Worm (Caenorhabditis elegans) whole organism, L3 larva: ENCODE results near the gene nhr-177.

Experiments
- R02D3.7 ChIP-seq: fragments of 150-350 bp; optimal IDR thresholded peaks from 2 replicates; lab custom pipeline; 2014; ENCODE audit warnings: missing biosample characterization, missing genetic modification characterization
- ZK546.5 ChIP-seq: sonication (generic microtip); optimal IDR thresholded peaks from 2 replicates; lab custom pipeline; 2017; ENCODE audit warnings: missing biosample characterization, missing genetic modification characterization
- ama-1 ChIP-seq: fragments of 150-350 bp; optimal IDR thresholded peaks from 2 replicates; lab custom pipeline; 2018
- ceh-16 ChIP-seq: sonication (generic microtip); optimal IDR thresholded peaks from 2 replicates; lab custom pipeline; 2017; ENCODE audit warnings: missing biosample characterization, missing genetic modification characterization
- daf-12 ChIP-seq: fragments of 150-350 bp; optimal IDR thresholded peaks from 2 replicates; lab custom pipeline; 2014; ENCODE audit warnings: missing biosample characterization, missing genetic modification reagents, missing genetic modification characterization
- egl-27 ChIP-seq: sonication (generic microtip); optimal IDR thresholded peaks from 4 replicates; lab custom pipeline; 2017; ENCODE audit warnings: missing biosample characterization, missing genetic modification reagents, missing genetic modification characterization
- egl-5 ChIP-seq: fragments of 150-350 bp; optimal IDR thresholded peaks from 2 replicates; lab custom pipeline; 2017; ENCODE audit warnings: missing biosample characterization, missing genetic modification reagents, missing genetic modification characterization, inconsistent platforms
- elt-1 ChIP-seq: fragments of 150-350 bp; optimal IDR thresholded peaks from 2 replicates; lab custom pipeline; 2014; ENCODE audit warnings: missing biosample characterization, missing genetic modification characterization
- elt-2 ChIP-seq: sonication (generic microtip); optimal IDR thresholded peaks from 2 replicates; lab custom pipeline; 2016; ENCODE audit warnings: missing genetic modification reagents, mild to moderate bottlenecking, missing genetic modification characterization, missing compliant biosample characterization
- elt-3 ChIP-seq, 3 experiments: fragments of 150-350 bp in 1 of 3; sonication (generic microtip) in 2 of 3; optimal IDR thresholded peaks; 2 replicates in 2 of 3; 4 replicates in 1 of 3; lab custom pipeline; 2014 to 2017; ENCODE audit warnings: missing biosample characterization in 3 of 3, missing genetic modification characterization in 3 of 3
- eor-1 ChIP-seq, 2 experiments: fragments of 150-350 bp; optimal IDR thresholded peaks; 2 replicates each; lab custom pipeline; 2014 to 2018; ENCODE audit warnings: missing biosample characterization in 2 of 2, missing genetic modification characterization in 2 of 2
- fkh-10 ChIP-seq: sonication (generic microtip); optimal IDR thresholded peaks from 2 replicates; lab custom pipeline; 2017; ENCODE audit warnings: missing biosample characterization, missing genetic modification reagents, missing genetic modification characterization
- fos-1 ChIP-seq: fragments of 150-350 bp; optimal IDR thresholded peaks from 2 replicates; lab custom pipeline; 2014; ENCODE audit warnings: missing biosample characterization, missing genetic modification characterization
- hmg-11 ChIP-seq: sonication (generic microtip); optimal IDR thresholded peaks from 2 replicates; lab custom pipeline; 2016; ENCODE audit warnings: missing genetic modification characterization, missing compliant biosample characterization
- lin-15B ChIP-seq: fragments of 150-350 bp; optimal IDR thresholded peaks from 2 replicates; lab custom pipeline; 2014; ENCODE audit warnings: missing biosample characterization, missing genetic modification characterization
- lin-39 ChIP-seq: fragments of 150-350 bp; optimal IDR thresholded peaks from 2 replicates; lab custom pipeline; 2018; ENCODE audit warnings: missing biosample characterization, missing genetic modification reagents, missing genetic modification characterization
- mdl-1 ChIP-seq: fragments of 150-350 bp; optimal IDR thresholded peaks from 2 replicates; lab custom pipeline; 2014; ENCODE audit warnings: missing biosample characterization, missing genetic modification characterization
- mml-1 ChIP-seq: fragments of 150-350 bp; sonication (generic microtip); optimal IDR thresholded peaks from 3 replicates; lab custom pipeline; 2014; ENCODE audit warnings: missing biosample characterization, missing genetic modification characterization
- nfya-1 ChIP-seq: sonication (generic microtip); optimal IDR thresholded peaks from 2 replicates; lab custom pipeline; 2017; ENCODE audit warnings: missing genetic modification characterization, mild to moderate bottlenecking, missing compliant biosample characterization, antibody characterized with exemption, moderate library complexity; ENCODE audit not compliant: insufficient read depth
- nhr-11 ChIP-seq: fragments of 150-350 bp; optimal IDR thresholded peaks from 2 replicates; lab custom pipeline; 2014; ENCODE audit warnings: missing biosample characterization, missing genetic modification characterization
- nhr-12 ChIP-seq: fragments of 150-350 bp; optimal IDR thresholded peaks from 2 replicates; lab custom pipeline; 2014; ENCODE audit warnings: missing biosample characterization, missing genetic modification characterization
- nhr-23 ChIP-seq: fragments of 150-350 bp; optimal IDR thresholded peaks from 2 replicates; lab custom pipeline; 2014; ENCODE audit warnings: missing biosample characterization, missing genetic modification reagents, missing genetic modification characterization
- nhr-237 ChIP-seq: fragments of 150-350 bp; optimal IDR thresholded peaks from 2 replicates; lab custom pipeline; 2014; ENCODE audit warnings: missing biosample characterization, missing genetic modification characterization
- nhr-43 ChIP-seq: sonication (generic microtip); optimal IDR thresholded peaks from 2 replicates; lab custom pipeline; 2016; ENCODE audit warnings: mild to moderate bottlenecking, missing genetic modification characterization, missing compliant biosample characterization; ENCODE audit not compliant: poor library complexity, severe bottlenecking
- nhr-67 ChIP-seq: fragments of 150-350 bp; optimal IDR thresholded peaks from 2 replicates; lab custom pipeline; 2014; ENCODE audit warnings: missing biosample characterization, missing genetic modification characterization
- nhr-76 ChIP-seq: fragments of 150-350 bp; sonication (generic microtip); optimal IDR thresholded peaks from 5 replicates; lab custom pipeline; 2014; ENCODE audit warnings: missing biosample characterization, missing genetic modification characterization
- nhr-77 ChIP-seq: fragments of 150-350 bp; optimal IDR thresholded peaks from 2 replicates; lab custom pipeline; 2014; ENCODE audit warnings: missing biosample characterization, missing genetic modification characterization
- pha-4 ChIP-seq: fragments of 150-350 bp; optimal IDR thresholded peaks from 2 replicates; lab custom pipeline; 2014; ENCODE audit warnings: missing biosample characterization, missing genetic modification reagents, missing genetic modification characterization
- pqm-1 ChIP-seq: fragments of 150-350 bp; optimal IDR thresholded peaks from 2 replicates; lab custom pipeline; 2017; ENCODE audit warnings: missing biosample characterization, missing genetic modification characterization, inconsistent platforms
- skn-1 ChIP-seq: fragments of 150-350 bp; optimal IDR thresholded peaks from 2 replicates; lab custom pipeline; 2014; ENCODE audit warnings: missing biosample characterization, missing genetic modification characterization
- snpc-4 ChIP-seq: fragments of 150-350 bp; optimal IDR thresholded peaks from 2 replicates; lab custom pipeline; 2014; ENCODE audit warnings: missing biosample characterization, missing genetic modification characterization
- tbx-2 ChIP-seq: sonication (generic microtip); optimal IDR thresholded peaks from 2 replicates; lab custom pipeline; 2016; ENCODE audit warnings: mild to moderate bottlenecking, missing genetic modification characterization, missing compliant biosample characterization
- unc-39 ChIP-seq: sonication (generic microtip); optimal IDR thresholded peaks from 4 replicates; lab custom pipeline; 2017; ENCODE audit warnings: missing biosample characterization, missing genetic modification characterization
- unc-62 ChIP-seq: fragments of 150-350 bp; sonication (generic microtip); optimal IDR thresholded peaks from 4 replicates; lab custom pipeline; 2014; ENCODE audit warnings: missing biosample characterization, missing genetic modification reagents, missing genetic modification characterization
- zag-1 ChIP-seq: fragments of 150-350 bp; optimal IDR thresholded peaks from 2 replicates; lab custom pipeline; 2014; ENCODE audit warnings: missing biosample characterization, missing genetic modification characterization
- ztf-11 ChIP-seq: fragments of 150-350 bp; optimal IDR thresholded peaks from 2 replicates; lab custom pipeline; 2014; ENCODE audit warnings: missing biosample characterization, missing genetic modification characterization
- ztf-4 ChIP-seq: fragments of 150-350 bp; optimal IDR thresholded peaks from 2 replicates; lab custom pipeline; 2014; ENCODE audit warnings: missing biosample characterization, missing genetic modification characterization

nhr-177 gene

ce11 chrV:1631148-1631547, 21.1 kb downstream of the nhr-177 start, which contains the start of gene Y46H3D.8:
Gene Y46H3D.8 (minus strand): TSS chrV:1631248.
- TF ChIP-seq ceh-16 (no peak), lin-15B (no peak), nhr-237 (tag; lab: Kevin White, UChicago) (no peak), ztf-4 (no peak), ZK546.5 (no peak), elt-1 (tag; lab: Kevin White, UChicago) (no peak), nhr-43 (no peak), eor-1 (tag; optimal IDR thresholded peaks at IDR 0.05; lab: Kevin White, UChicago) (no peak), daf-12 (tag; lab: Kevin White, UChicago) (no peak), R02D3.7 (tag; lab: Kevin White, UChicago) (no peak), ama-1 (lab: Kevin White, UChicago) (no peak), snpc-4 (tag; lab: Kevin White, UChicago) (no peak), skn-1 (tag; lab: Kevin White, UChicago) (no peak), nhr-77 (tag; lab: Kevin White, UChicago) (no peak), elt-3 (tag; optimal IDR thresholded peaks at IDR 0.05; lab: Kevin White, UChicago) (no peak), zag-1 (tag; lab: Kevin White, UChicago) (no peak), nfya-1 (no peak), nhr-11 (no peak), nhr-67 (no peak)

DNA sequence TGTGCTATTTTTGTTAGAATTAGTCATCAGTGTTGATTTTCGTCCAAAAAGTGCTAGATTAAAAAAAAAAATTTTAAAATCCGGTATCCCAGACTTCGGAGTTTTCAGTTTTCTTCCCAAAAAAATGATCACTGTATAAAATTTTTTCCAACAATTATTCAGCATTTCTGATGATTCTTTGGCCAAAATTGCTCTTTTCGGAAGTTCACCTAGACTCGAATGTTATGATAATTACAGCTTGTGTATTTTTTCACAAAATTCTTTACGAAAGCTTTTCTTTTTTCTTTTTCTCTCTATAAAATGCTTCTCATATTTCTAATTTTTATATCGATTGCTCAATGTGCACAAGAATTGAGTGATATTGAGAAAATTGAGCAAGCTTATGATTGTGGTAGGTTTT, 21.7 kb downstream of the nhr-177 start, which contains the start of gene irld-17:
Gene irld-17, plus strand, starts transcription at position 301 of the 400 bp plus-strand sequence.
- TF ChIP-seq fos-1 (no peak), egl-27 (tag; lab: Kevin White, UChicago) (no peak), nhr-67 (no peak), pqm-1 (tag; lab: Kevin White, UChicago) (no peak), nhr-23 (tag; lab: Kevin White, UChicago) (no peak), nfya-1 (no peak), mdl-1 (tag; lab: Kevin White, UChicago) (no peak), nhr-77 (tag; lab: Kevin White, UChicago) (no peak), ceh-16 (no peak), daf-12 (tag; lab: Kevin White, UChicago) (no peak), elt-3 (tag; optimal IDR thresholded peaks at IDR 0.05; lab: Kevin White, UChicago) (no peak), tbx-2 (tag; lab: Kevin White, UChicago) (no peak), nhr-237 (tag; lab: Kevin White, UChicago) (no peak), lin-15B (no peak), eor-1 (tag; optimal IDR thresholded peaks at IDR 0.05; lab: Kevin White, UChicago) (no peak), elt-2 (tag; lab: Kevin White, UChicago) (no peak)
- TF ChIP-seq, all 47 proteins: peak for 0

DNA sequence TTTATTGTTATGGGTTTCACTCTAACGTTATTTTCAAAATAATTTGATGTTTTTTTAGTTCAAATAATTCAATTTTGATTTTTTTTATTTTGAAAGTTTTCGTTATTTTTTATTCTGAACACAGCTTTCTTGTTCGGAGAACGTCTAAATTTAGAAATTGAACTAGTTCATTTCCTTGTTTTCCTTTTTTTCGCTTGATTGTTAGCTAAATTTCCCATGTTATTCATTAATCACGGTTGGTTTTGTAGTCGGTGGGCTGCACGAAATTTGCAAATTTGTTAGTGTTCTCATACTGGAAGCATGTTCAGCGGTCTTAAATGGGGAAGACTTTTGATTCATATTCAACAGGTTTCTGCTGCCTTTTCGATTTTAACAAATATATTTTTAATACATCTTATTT, 25.8 kb downstream of the nhr-177 start, which contains the start of gene str-222:
Gene str-222, plus strand, starts transcription at position 301 of the 400 bp plus-strand sequence.
- TF ChIP-seq nhr-23 (tag; lab: Kevin White, UChicago) (no peak), elt-2 (tag; lab: Kevin White, UChicago) (no peak), egl-5 (tag; lab: Kevin White, UChicago) (no peak), lin-15B (no peak), zag-1 (tag; lab: Kevin White, UChicago) (no peak), hmg-11 (tag; lab: Kevin White, UChicago) (no peak), nhr-67 (no peak), eor-1 (tag; optimal IDR thresholded peaks at IDR 0.05; lab: Kevin White, UChicago) (no peak), ZK546.5 (no peak), elt-3 (tag; optimal IDR thresholded peaks at IDR 0.05; lab: Kevin White, UChicago) (no peak), snpc-4 (tag; lab: Kevin White, UChicago) (no peak), nfya-1 (no peak), ztf-11 (tag; lab: Kevin White, UChicago) (no peak), unc-62 (GFP tag; lab: Kevin White, UChicago) (no peak), daf-12 (tag; lab: Kevin White, UChicago) (no peak)

- TF ChIP-seq ztf-11 (tag; lab: Kevin White, UChicago) (no peak), tbx-2 (tag; lab: Kevin White, UChicago) (no peak), R02D3.7 (tag; lab: Kevin White, UChicago) (no peak), nhr-76 (tag; lab: Kevin White, UChicago) (no peak), nhr-23 (tag; lab: Kevin White, UChicago) (no peak), lin-39 (tag; lab: Kevin White, UChicago) (no peak), mml-1 (tag; lab: Kevin White, UChicago) (no peak), fos-1 (no peak), pqm-1 (tag; lab: Kevin White, UChicago) (no peak), fkh-10 (no peak), egl-27 (tag; lab: Kevin White, UChicago) (no peak), nhr-12 (no peak), unc-39 (tag; lab: Kevin White, UChicago) (no peak), nhr-43 (no peak), nfya-1 (no peak), pha-4 (tag; lab: Kevin White, UChicago) (no peak)
These were observed 29.9 kb downstream of the nhr-177 start, which contains the start of gene str-221 for ce11 chrV:1640008-1640407. Gene str-221 (plus strand): TSS chrV:1640308.
